Worm (Caenorhabditis elegans) whole organism, late embryonic: ENCODE measurements around the gene dhs-13.

Experiments
- ama-1 ChIP-seq: fragments of 150-350 bp; optimal IDR thresholded peaks from 2 replicates; lab custom pipeline; 2014
- eyg-1 ChIP-seq: sonication (generic microtip); optimal IDR thresholded peaks from 2 replicates; lab custom pipeline; 2016; ENCODE audit warnings: missing genotype, missing genetic modification characterization, missing compliant biosample characterization
- nfya-1 ChIP-seq: sonication (generic microtip); optimal IDR thresholded peaks from 2 replicates; lab custom pipeline; 2017; ENCODE audit warnings: missing genetic modification characterization, mild to moderate bottlenecking, missing compliant biosample characterization, antibody characterized with exemption, moderate library complexity
- pros-1 ChIP-seq: fragments of 150-350 bp; optimal IDR thresholded peaks from 2 replicates; lab custom pipeline; 2014; ENCODE audit warnings: missing biosample characterization, missing genetic modification reagents, missing genetic modification characterization
- tbx-2 ChIP-seq: sonication (generic microtip); optimal IDR thresholded peaks from 2 replicates; lab custom pipeline; 2016; ENCODE audit warnings: missing genetic modification characterization, missing compliant biosample characterization
- unc-55 ChIP-seq: sonication (generic microtip); optimal IDR thresholded peaks from 2 replicates; lab custom pipeline; 2017; ENCODE audit warnings: missing biosample characterization, missing genetic modification reagents, missing genetic modification characterization

ce11 chrV:1807160-1807559 lies 35.6 kb upstream of the dhs-13 start, which contains the start of gene srt-42:
- no peak for TF ChIP-seq eyg-1 (tag; lab: Kevin White, UChicago)
- no peak for TF ChIP-seq ama-1
- no peak for TF ChIP-seq nfya-1
- no peak for TF ChIP-seq unc-55 (GFP tag; lab: Kevin White, UChicago)
- TF ChIP-seq pros-1 (tag; lab: Kevin White, UChicago) = no peak
- no peak for TF ChIP-seq tbx-2 (tag; lab: Kevin White, UChicago)
